Worm (Caenorhabditis elegans) whole organism, young adult: ENCODE results near the gene C34E7.3.

Source experiments
- ama-1 ChIP-seq, 3 experiments: fragments of 150-350 bp in 1 of 3; sonication (generic microtip) in 2 of 3; optimal IDR thresholded peaks; 2 replicates each; lab custom pipeline; 2014 to 2018; ENCODE audit warnings: missing biosample characterization in 2 of 3, missing genetic modification characterization in 2 of 3, missing genetic modification reagents in 2 of 3
- ets-4 ChIP-seq: fragments of 200-800 bp; sonication (Bioruptor generic); optimal IDR thresholded peaks from 2 replicates; lab custom pipeline; 2018; ENCODE audit warnings: mild to moderate bottlenecking, missing genetic modification characterization, missing compliant biosample characterization

- TF ChIP-seq ets-4, result no peak
- no peak for TF ChIP-seq ama-1 (optimal IDR thresholded peaks at IDR 0.05; lab: Kevin White, UChicago)
- no peak for TF ChIP-seq ama-1 (GFP tag; optimal IDR thresholded peaks at IDR 0.05; lab: Kevin White, UChicago)
Measured at ce11 chrX:12884873-12885272, 45.2 kb upstream of the C34E7.3 start, which contains the start of gene gpc-1.
